Worm (Caenorhabditis elegans): ENCODE results near the gene T02C1.1.

T02C1.1 gene

DNA sequence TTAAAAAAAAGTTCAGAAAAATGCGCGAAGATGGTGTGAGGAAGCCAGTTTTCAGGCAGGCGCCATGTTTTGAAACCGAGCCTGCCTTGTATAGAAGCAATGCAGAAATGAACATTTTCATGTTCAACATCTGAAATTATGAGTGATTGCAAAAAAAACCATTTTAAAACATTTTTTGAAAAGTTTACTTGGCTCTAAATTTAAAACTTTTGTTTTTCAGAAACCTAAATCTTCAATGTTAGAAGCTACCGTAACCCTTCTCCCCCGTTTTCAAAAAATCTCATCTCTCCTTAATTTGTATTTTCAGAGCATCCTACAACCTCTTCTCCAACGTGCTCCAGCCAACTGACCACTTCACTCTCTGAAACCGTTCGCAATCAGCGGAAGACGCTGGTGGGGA is 34.2 kb downstream of the T02C1.1 start, which contains the start of gene fozi-1:
fozi-1 (plus strand) TSS at position 301 of the 400 bp plus-strand sequence.
- TF ChIP-seq rnt-1 (tag; optimal IDR thresholded peaks at IDR 0.05) (no peak), ceh-31 (tag; optimal IDR thresholded peaks at IDR 0.05) (no peak), odd-2 (tag; optimal IDR thresholded peaks at IDR 0.05) (no peak), ceh-34 (tag; optimal IDR thresholded peaks at IDR 0.05) (no peak), ceh-9 (tag; optimal IDR thresholded peaks at IDR 0.05) (no peak), ceh-18 (tag; optimal IDR thresholded peaks at IDR 0.05) (no peak), tbx-2 (tag; optimal IDR thresholded peaks at IDR 0.05) (no peak), nhr-232 (tag; optimal IDR thresholded peaks at IDR 0.05) (no peak), hlh-13 (GFP tag; optimal IDR thresholded peaks at IDR 0.05) (no peak), hlh-8 (tag; optimal IDR thresholded peaks at IDR 0.05) (no peak), syd-9 (tag; optimal IDR thresholded peaks at IDR 0.05) (no peak), fkh-10 (GFP tag; optimal IDR thresholded peaks at IDR 0.05) (no peak), pha-2 (tag; optimal IDR thresholded peaks at IDR 0.05) (no peak)

DNA sequence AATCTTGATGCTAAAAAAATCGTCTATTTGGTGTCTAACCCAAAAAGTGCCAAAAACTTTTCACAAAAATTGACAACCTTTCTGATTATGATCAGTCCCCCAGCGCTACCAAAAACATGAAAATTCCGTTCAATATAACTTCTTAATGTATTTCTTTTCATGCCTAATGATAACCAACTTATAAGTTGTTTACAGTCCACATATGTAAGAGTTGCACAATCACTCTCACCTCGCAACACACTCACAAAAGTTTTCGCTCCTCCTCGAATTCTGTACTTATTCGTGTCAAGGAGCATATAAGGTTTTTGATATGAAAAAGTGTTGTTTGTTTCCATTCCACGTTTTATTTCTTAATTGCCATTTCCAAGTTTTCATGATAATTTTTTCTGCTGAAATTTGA is 41.2 kb downstream of the T02C1.1 start:
- no peak for TF ChIP-seq ahr-1 (tag; optimal IDR thresholded peaks at IDR 0.05)
- no peak for TF ChIP-seq pha-2 (tag; optimal IDR thresholded peaks at IDR 0.05)
- TF ChIP-seq npax-4 (tag; optimal IDR thresholded peaks at IDR 0.05): no peak
- no peak for TF ChIP-seq ceh-30 (tag; optimal IDR thresholded peaks at IDR 0.05)
- no peak for TF ChIP-seq unc-55 (GFP tag; optimal IDR thresholded peaks at IDR 0.05)
- TF ChIP-seq nhr-11 (tag; optimal IDR thresholded peaks at IDR 0.05): no peak
- TF ChIP-seq hlh-30 (tag; optimal IDR thresholded peaks at IDR 0.05; ENCODE audit: insufficient read depth): no peak
- TF ChIP-seq lin-11 (tag; optimal IDR thresholded peaks at IDR 0.05): no peak
- no peak for TF ChIP-seq che-1 (tag; optimal IDR thresholded peaks at IDR 0.05)
- no peak for TF ChIP-seq elt-2 (tag; optimal IDR thresholded peaks at IDR 0.05)
- TF ChIP-seq ceh-2 (tag; optimal IDR thresholded peaks at IDR 0.05): no peak
- TF ChIP-seq ets-4 (tag; optimal IDR thresholded peaks at IDR 0.05): no peak
- no peak for TF ChIP-seq ceh-14 (tag; optimal IDR thresholded peaks at IDR 0.05)
- TF ChIP-seq ceh-48 (tag; optimal IDR thresholded peaks at IDR 0.05): no peak
- TF ChIP-seq ceh-18 (tag; optimal IDR thresholded peaks at IDR 0.05): no peak

DNA sequence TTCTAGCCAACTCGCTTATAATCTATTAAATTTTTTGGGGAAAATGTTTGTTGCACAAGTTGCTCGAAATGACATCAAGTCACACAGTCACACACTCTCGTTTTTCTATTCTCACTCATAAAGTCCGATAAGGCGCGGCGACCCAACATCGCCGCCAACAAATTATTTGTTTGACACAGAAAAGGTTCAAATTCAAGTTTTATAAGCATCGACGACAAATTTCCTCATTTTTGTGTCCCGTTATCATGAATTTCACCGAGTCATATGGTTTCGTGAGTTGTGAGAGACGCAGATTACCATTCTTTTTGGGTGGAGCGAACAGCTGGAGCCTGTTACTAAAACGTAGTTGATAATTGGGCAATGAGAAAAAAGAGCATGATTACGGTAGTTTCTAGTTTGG is 42.5 kb downstream of the T02C1.1 start:
- no peak for TF ChIP-seq F13H6.1 (tag; optimal IDR thresholded peaks at IDR 0.05)
- TF ChIP-seq ceh-6 (GFP tag; optimal IDR thresholded peaks at IDR 0.05): no peak
- no peak for TF ChIP-seq T23F11.4 (GFP tag; optimal IDR thresholded peaks at IDR 0.05)
- no peak for TF ChIP-seq unc-55 (GFP tag; optimal IDR thresholded peaks at IDR 0.05)
- no peak for TF ChIP-seq ceh-34 (tag; optimal IDR thresholded peaks at IDR 0.05)
- no peak for TF ChIP-seq ceh-9 (tag; optimal IDR thresholded peaks at IDR 0.05)
- TF ChIP-seq ceh-31 (tag; optimal IDR thresholded peaks at IDR 0.05): no peak
- no peak for TF ChIP-seq ama-1 (optimal IDR thresholded peaks at IDR 0.05)
- no peak for TF ChIP-seq elt-4 (tag; optimal IDR thresholded peaks at IDR 0.05)
- TF ChIP-seq K02D7.2 (tag; optimal IDR thresholded peaks at IDR 0.05): no peak
- no peak for TF ChIP-seq ztf-16 (tag; optimal IDR thresholded peaks at IDR 0.05)
- TF ChIP-seq ceh-14 (tag; optimal IDR thresholded peaks at IDR 0.05): no peak
- no peak for TF ChIP-seq ceh-30 (tag; optimal IDR thresholded peaks at IDR 0.05)
- no peak for TF ChIP-seq nhr-11 (tag; optimal IDR thresholded peaks at IDR 0.05)
- no peak for TF ChIP-seq dve-1 (tag; optimal IDR thresholded peaks at IDR 0.05)
- TF ChIP-seq ceh-48 (tag; optimal IDR thresholded peaks at IDR 0.05): no peak
- no peak for TF ChIP-seq unc-86 (tag; optimal IDR thresholded peaks at IDR 0.05)

DNA sequence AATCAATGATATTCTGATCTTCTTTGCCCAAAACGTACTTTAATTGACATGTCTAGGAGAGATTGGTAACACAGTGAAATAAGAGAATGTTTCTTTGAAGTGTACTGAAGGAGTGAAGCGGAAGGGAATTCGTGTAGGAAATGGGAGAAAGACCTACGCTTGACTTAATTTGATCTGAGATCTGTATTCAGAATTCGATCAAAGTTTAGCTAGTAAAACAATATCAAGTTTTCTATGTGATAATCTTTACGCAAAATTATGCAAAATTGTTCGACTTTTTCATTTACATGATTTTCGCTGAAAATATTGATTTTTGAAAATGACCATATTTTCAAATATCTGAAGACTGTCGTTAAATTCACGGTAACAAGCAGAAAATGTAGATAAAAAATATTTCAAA is 50.0 kb downstream of the T02C1.1 start, which contains the start of gene K01B6.4:
K01B6.4 (minus strand) TSS at position 101 of the 400 bp plus-strand sequence.
- TF ChIP-seq hlh-30 (tag; optimal IDR thresholded peaks at IDR 0.05; ENCODE audit: insufficient read depth) (no peak), tbx-2 (tag; optimal IDR thresholded peaks at IDR 0.05) (no peak), ceh-34 (tag; optimal IDR thresholded peaks at IDR 0.05) (no peak), hlh-8 (tag; optimal IDR thresholded peaks at IDR 0.05) (no peak), ref-2 (tag; optimal IDR thresholded peaks at IDR 0.05) (no peak), pax-1 (tag; optimal IDR thresholded peaks at IDR 0.05) (no peak), sdc-2 (tag; optimal IDR thresholded peaks at IDR 0.05) (no peak), ceh-6 (GFP tag; optimal IDR thresholded peaks at IDR 0.05) (no peak), F13H6.1 (tag; optimal IDR thresholded peaks at IDR 0.05) (no peak), K09A11.1 (tag; optimal IDR thresholded peaks at IDR 0.05; ENCODE audit: insufficient read depth) (no peak), odd-2 (tag; optimal IDR thresholded peaks at IDR 0.05) (no peak), unc-3 (GFP tag; conservative IDR thresholded peaks at IDR 0.05) (no peak), unc-3 (tag; optimal IDR thresholded peaks at IDR 0.05) (no peak), ceh-24 (tag; optimal IDR thresholded peaks at IDR 0.05) (no peak), eyg-1 (tag; optimal IDR thresholded peaks at IDR 0.05) (no peak), pat-9 (tag; optimal IDR thresholded peaks at IDR 0.05) (no peak), npax-4 (tag; optimal IDR thresholded peaks at IDR 0.05) (no peak), nfya-1 (tag; optimal IDR thresholded peaks at IDR 0.05) (no peak), ets-4 (tag; optimal IDR thresholded peaks at IDR 0.05) (no peak)

All from whole organism, late embryonic.